Worm (Caenorhabditis elegans) whole organism, L1 larva: Measurements from ENCODE around the gene F52C9.5.
A peak's percentile ranks its signal among the peaks of the same experiment; 100 is the strongest.

ENCODE experiments used
- C16A3.4 ChIP-seq: fragments of 150-350 bp; optimal IDR thresholded peaks from 2 replicates; lab custom pipeline; 2014; ENCODE audit warnings: missing biosample characterization, missing genetic modification characterization
- ama-1 ChIP-seq: fragments of 150-350 bp; optimal IDR thresholded peaks from 2 replicates; lab custom pipeline; 2014
- ceh-82 ChIP-seq, 3 experiments: fragments of 150-350 bp in 1 of 3; sonication (generic microtip) in 2 of 3; optimal IDR thresholded peaks; 2 replicates each; lab custom pipeline; 2014 to 2017; ENCODE audit warnings: missing biosample characterization in 3 of 3, missing genetic modification characterization in 3 of 3
- lir-3 ChIP-seq: sonication (generic microtip); optimal IDR thresholded peaks from 2 replicates; lab custom pipeline; 2016; ENCODE audit warnings: mild to moderate bottlenecking, missing genetic modification characterization, moderate library complexity, missing compliant biosample characterization; ENCODE audit not compliant: poor library complexity
- nhr-12 ChIP-seq: sonication (generic microtip); optimal IDR thresholded peaks from 2 replicates; lab custom pipeline; 2017; ENCODE audit warnings: missing biosample characterization, missing genetic modification characterization
- nhr-77 ChIP-seq: fragments of 150-350 bp; optimal IDR thresholded peaks from 2 replicates; lab custom pipeline; 2014; ENCODE audit warnings: missing biosample characterization, missing genetic modification characterization
- snpc-4 ChIP-seq: fragments of 150-350 bp; optimal IDR thresholded peaks from 2 replicates; lab custom pipeline; 2014; ENCODE audit warnings: missing biosample characterization, missing genetic modification characterization
- ztf-11 ChIP-seq, 2 experiments: sonication (generic microtip); optimal IDR thresholded peaks; 2 replicates each; lab custom pipeline; 2016 to 2017; ENCODE audit warnings: missing genetic modification characterization in 2 of 2, missing biosample characterization in 1 of 2, missing compliant biosample characterization in 1 of 2

DNA sequence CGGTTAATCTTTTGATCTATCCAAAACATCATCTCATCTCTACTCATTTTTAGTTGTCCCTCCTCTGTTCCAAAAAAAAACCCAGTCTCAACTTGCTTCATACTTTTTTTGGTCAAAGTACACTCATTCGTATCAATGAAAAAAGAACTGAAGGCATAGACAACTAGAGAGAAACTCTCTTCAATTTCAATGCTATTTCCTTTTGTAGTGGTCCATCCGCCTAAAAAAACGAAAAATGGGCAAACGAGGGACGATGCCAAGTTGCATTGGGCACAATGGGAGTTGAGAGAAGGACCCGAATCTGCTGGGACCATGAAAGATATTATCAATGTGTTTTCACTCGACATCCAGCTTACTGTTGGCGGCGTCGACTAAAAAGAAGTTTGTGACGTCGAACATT is 21.8 kb upstream of the F52C9.5 start:
- TF ChIP-seq lir-3 (tag; lab: Kevin White, UChicago) (no peak), snpc-4 (no peak), ama-1 (lab: Kevin White, UChicago) (no peak), ceh-82 (tag; optimal IDR thresholded peaks at IDR 0.05; lab: Kevin White, UChicago) (peak in 1 of 3 experiments; percentile 35), nhr-77 (tag; lab: Kevin White, UChicago) (no peak), nhr-12 (tag; lab: Kevin White, UChicago) (no peak), ztf-11 (tag; optimal IDR thresholded peaks at IDR 0.05; lab: Kevin White, UChicago) (no peak), C16A3.4 (tag; lab: Kevin White, UChicago) (no peak)
